Fruit fly (Drosophila melanogaster): ENCODE data around the gene Sgs8.

dm6 chr3L:11480304-11480703 lies 28.9 kb downstream of the Sgs8 start:
- TF ChIP-seq insv (optimal IDR thresholded peaks at IDR 0.05) = no peak
- no peak for TF ChIP-seq ttk (optimal IDR thresholded peaks at IDR 0.05)
